Fruit fly (Drosophila melanogaster) whole organism, wandering third instar larva: Measurements from ENCODE around the gene U4-U6-60K.

Source experiments
- Abd-B ChIP-seq: fragments of >200 bp; optimal IDR thresholded peaks from 2 replicates; lab custom pipeline; 2017; ENCODE audit warnings: missing biosample characterization, missing genetic modification characterization
- CG32264 ChIP-seq: fragments of 200-800 bp; sonication (Bioruptor generic); optimal IDR thresholded peaks from 2 replicates; lab custom pipeline; 2016; ENCODE audit warnings: missing biosample characterization, missing genetic modification characterization
- HLH106 ChIP-seq: fragments of 200-800 bp; optimal IDR thresholded peaks from 3 replicates; lab custom pipeline; 2019; ENCODE audit warnings: missing biosample characterization, mild to moderate bottlenecking, missing genetic modification characterization, moderate library complexity
- Hr83 ChIP-seq: fragments of 200-300 bp; sonication (Bioruptor generic); optimal IDR thresholded peaks from 2 replicates; lab custom pipeline; 2016; ENCODE audit warnings: missing biosample characterization, mild to moderate bottlenecking, missing genetic modification characterization, moderate library complexity; ENCODE audit not compliant: poor library complexity, severe bottlenecking
- dl ChIP-seq, 2 experiments: fragments of 175-275, 200-275 bp in 1 of 2; fragments of 200-275 bp in 1 of 2; sonication (Bioruptor generic); optimal IDR thresholded peaks; lab custom pipeline; 2018; ENCODE audit warnings: mild to moderate bottlenecking in 2 of 2, missing biosample characterization in 2 of 2, missing genetic modification characterization in 2 of 2, moderate library complexity in 2 of 2; ENCODE audit not compliant: partially characterized antibody in 2 of 2, insufficient read depth in 1 of 2
- ey ChIP-seq: fragments of 200-800 bp; sonication (Bioruptor generic); optimal IDR thresholded peaks from 2 replicates; lab custom pipeline; 2016; ENCODE audit warnings: missing biosample characterization, missing genetic modification characterization
- fru ChIP-seq: fragments of 200-800 bp; sonication (Bioruptor generic); optimal IDR thresholded peaks from 3 replicates; lab custom pipeline; 2016; ENCODE audit warnings: missing biosample characterization, mild to moderate bottlenecking, missing genetic modification characterization
- usp ChIP-seq: fragments of >200 bp; optimal IDR thresholded peaks from 2 replicates; lab custom pipeline; 2017; ENCODE audit warnings: missing biosample characterization, missing genetic modification characterization

DNA sequence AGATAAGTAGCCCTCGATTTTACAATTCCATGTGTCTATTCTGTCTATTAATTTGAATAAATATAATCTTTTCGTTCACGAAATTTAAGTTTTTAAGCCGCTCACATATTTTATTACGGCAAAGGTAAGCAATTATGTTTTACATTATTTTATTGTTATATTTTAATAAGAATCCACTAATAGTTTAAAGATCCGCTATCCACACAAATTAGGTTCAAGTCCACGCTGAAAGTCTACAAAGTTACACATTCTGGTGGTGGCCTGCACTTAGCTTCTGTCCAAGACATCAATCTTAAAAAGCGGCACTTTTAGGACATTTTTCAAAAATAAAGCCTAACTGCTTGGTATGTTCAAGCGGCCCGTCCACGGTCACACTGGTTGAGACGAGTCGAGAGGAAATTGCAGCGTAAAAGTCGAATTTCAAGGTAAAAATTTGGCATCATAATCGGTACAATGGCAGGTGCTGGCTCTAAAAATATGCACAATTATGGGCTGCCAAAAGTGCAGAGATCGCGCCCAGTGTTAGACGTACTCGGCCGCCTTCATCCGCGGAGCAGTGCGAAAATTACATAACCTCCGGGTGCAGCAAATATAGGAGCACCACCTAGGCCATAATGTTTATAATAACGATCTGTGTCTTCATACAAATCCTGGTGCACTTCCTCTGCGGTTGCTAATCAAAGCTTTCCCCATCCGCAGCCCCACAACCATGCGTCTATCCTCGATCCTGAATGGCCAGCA, 38.8 kb downstream of the U4-U6-60K start, which contains the start of the genes UQCR-Q and CG46525:
- TF ChIP-seq fru (GFP tag; lab: Kevin White, UChicago) (no peak), CG32264 (GFP tag; lab: Kevin White, UChicago) (no peak), ey (no peak), Hr83 (GFP tag; lab: Kevin White, UChicago) (no peak), HLH106 (tag; lab: Kevin White, UChicago) (no peak), Abd-B (no peak), usp (GFP tag; lab: Kevin White, UChicago) (no peak), dl (GFP tag; optimal IDR thresholded peaks at IDR 0.05; lab: Kevin White, UChicago; ENCODE audit: insufficient read depth in 1 of 2, partially characterized antibody in 2 of 2) (no peak)
